Worm (Caenorhabditis elegans) whole organism, L1 larva: ENCODE results near the gene epi-1.
A peak's percentile ranks its signal among the peaks of the same experiment; 100 is the strongest.

Source experiments
- C16A3.4 ChIP-seq: fragments of 150-350 bp; optimal IDR thresholded peaks from 2 replicates; lab custom pipeline; 2014; ENCODE audit warnings: missing biosample characterization, missing genetic modification characterization
- aha-1 ChIP-seq: fragments of 150-350 bp; optimal IDR thresholded peaks from 2 replicates; lab custom pipeline; 2014; ENCODE audit warnings: missing biosample characterization, missing genetic modification characterization
- ama-1 ChIP-seq: fragments of 150-350 bp; optimal IDR thresholded peaks from 2 replicates; lab custom pipeline; 2014
- ces-1 ChIP-seq: fragments of 150-350 bp; optimal IDR thresholded peaks from 2 replicates; lab custom pipeline; 2014; ENCODE audit warnings: missing biosample characterization, missing genetic modification reagents, missing genetic modification characterization
- jun-1 ChIP-seq: fragments of 150-350 bp; optimal IDR thresholded peaks from 2 replicates; lab custom pipeline; 2014; ENCODE audit warnings: missing biosample characterization, missing genetic modification reagents, missing genetic modification characterization
- lin-13 ChIP-seq: fragments of 150-350 bp; optimal IDR thresholded peaks from 2 replicates; lab custom pipeline; 2014; ENCODE audit warnings: missing biosample characterization, missing genetic modification reagents, missing genetic modification characterization
- lsy-2 ChIP-seq, 2 experiments: fragments of 150-350 bp; optimal IDR thresholded peaks; 2 replicates each; lab custom pipeline; 2014; ENCODE audit warnings: missing biosample characterization in 2 of 2, missing genetic modification characterization in 2 of 2
- nhr-237 ChIP-seq: fragments of 150-350 bp; optimal IDR thresholded peaks from 2 replicates; lab custom pipeline; 2014; ENCODE audit warnings: missing biosample characterization, missing genetic modification characterization
- unc-86 ChIP-seq: sonication (generic microtip); optimal IDR thresholded peaks from 2 replicates; lab custom pipeline; 2016; ENCODE audit warnings: missing genetic modification characterization, missing compliant biosample characterization
- zag-1 ChIP-seq: fragments of 150-350 bp; optimal IDR thresholded peaks from 2 replicates; lab custom pipeline; 2014; ENCODE audit warnings: missing biosample characterization, missing genetic modification characterization

DNA sequence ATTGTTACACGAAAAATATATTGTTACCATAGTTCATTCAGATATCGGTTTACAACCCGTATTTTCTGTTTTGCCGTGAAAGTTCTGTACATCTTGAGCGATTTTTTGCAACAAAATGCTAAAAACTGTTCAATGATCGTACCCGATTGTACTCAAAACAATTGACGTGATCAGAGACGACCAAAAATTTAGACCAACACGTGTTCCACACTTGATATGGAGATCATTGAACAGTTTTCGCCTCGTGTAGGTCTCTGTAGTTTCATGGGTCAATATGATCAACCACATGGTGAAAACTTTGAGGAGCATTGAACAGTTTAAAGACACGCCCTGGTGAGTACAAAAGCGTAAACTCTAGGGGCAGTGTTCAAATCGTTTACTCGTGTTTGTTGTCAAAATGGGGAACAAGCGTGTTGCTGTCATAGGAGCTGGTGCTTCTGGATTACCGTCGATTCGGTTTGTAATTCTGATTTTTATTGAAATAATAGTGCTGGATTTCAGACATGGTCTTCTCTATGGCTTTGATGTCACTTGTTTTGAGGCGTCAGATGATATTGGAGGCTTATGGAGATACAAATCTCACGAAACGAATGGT, 15.6 kb downstream of the epi-1 start, which contains the start of gene fmo-2:
- TF ChIP-seq nhr-237 (tag; lab: Kevin White, UChicago) (no peak), unc-86 (no peak), aha-1 (tag; lab: Kevin White, UChicago) (no peak), ces-1 (GFP tag; lab: Kevin White, UChicago) (no peak), zag-1 (tag; lab: Kevin White, UChicago) (no peak), lsy-2 (tag; optimal IDR thresholded peaks at IDR 0.05; lab: Kevin White, UChicago) (no peak), ama-1 (lab: Kevin White, UChicago) (no peak), C16A3.4 (tag; lab: Kevin White, UChicago) (peak; percentile 29), lin-13 (GFP tag; lab: Kevin White, UChicago) (no peak), jun-1 (tag; lab: Kevin White, UChicago) (peak; percentile 28)
